Worm (Caenorhabditis elegans): ENCODE measurements around the gene Y110A2AL.6.
A peak's percentile ranks its signal among the peaks of the same experiment; 100 is the strongest.

Y110A2AL.6 gene

ce11 chrII:2861385-2862099, 20.1 kb upstream of the Y110A2AL.6 start:
- TF ChIP-seq elt-2 (tag; optimal IDR thresholded peaks at IDR 0.05) (peak; percentile 19), hmg-11 (tag; optimal IDR thresholded peaks at IDR 0.05) (peak; percentile 32), eor-1 (tag; optimal IDR thresholded peaks at IDR 0.05) (no peak)

ce11 chrII:2859873-2860821, 18.7 kb upstream of the Y110A2AL.6 start:
- TF ChIP-seq nfya-1 (tag; optimal IDR thresholded peaks at IDR 0.05; ENCODE audit: insufficient read depth) (peak; percentile 10), nhr-23 (tag; optimal IDR thresholded peaks at IDR 0.05) (peak; percentile 43), pha-4 (tag; optimal IDR thresholded peaks at IDR 0.05) (peak; percentile 24), snpc-4 (tag; optimal IDR thresholded peaks at IDR 0.05) (no peak), elt-2 (tag; optimal IDR thresholded peaks at IDR 0.05) (no peak), lsy-12 (tag; optimal IDR thresholded peaks at IDR 0.05) (no peak), skn-1 (tag; optimal IDR thresholded peaks at IDR 0.05) (no peak)

- TF ChIP-seq nhr-237 (tag; optimal IDR thresholded peaks at IDR 0.05) (no peak), lin-15B (tag; optimal IDR thresholded peaks at IDR 0.05) (no peak), ztf-11 (tag; optimal IDR thresholded peaks at IDR 0.05) (no peak), nhr-12 (tag; optimal IDR thresholded peaks at IDR 0.05) (no peak), snpc-4 (tag; optimal IDR thresholded peaks at IDR 0.05) (no peak), elt-1 (tag; optimal IDR thresholded peaks at IDR 0.05) (no peak), ceh-82 (tag; optimal IDR thresholded peaks at IDR 0.05) (no peak), pha-4 (tag; optimal IDR thresholded peaks at IDR 0.05) (no peak), ceh-28 (tag; optimal IDR thresholded peaks at IDR 0.05) (no peak), aly-2 (tag; optimal IDR thresholded peaks at IDR 0.05) (no peak), mml-1 (tag; optimal IDR thresholded peaks at IDR 0.05) (no peak), lsy-12 (tag; optimal IDR thresholded peaks at IDR 0.05) (no peak), egl-27 (tag; optimal IDR thresholded peaks at IDR 0.05) (no peak), nhr-76 (tag; optimal IDR thresholded peaks at IDR 0.05) (no peak), ama-1 (optimal IDR thresholded peaks at IDR 0.05) (no peak), pqm-1 (tag; optimal IDR thresholded peaks at IDR 0.05) (no peak), skn-1 (tag; optimal IDR thresholded peaks at IDR 0.05) (no peak)
These were observed 17.9 kb upstream of the Y110A2AL.6 start for ce11 chrII:2859315-2859714.

- TF ChIP-seq unc-62 (GFP tag; optimal IDR thresholded peaks at IDR 0.05) (no peak), aly-2 (tag; optimal IDR thresholded peaks at IDR 0.05) (no peak), elt-1 (tag; optimal IDR thresholded peaks at IDR 0.05) (no peak), fkh-10 (GFP tag; optimal IDR thresholded peaks at IDR 0.05) (no peak), nhr-67 (tag; optimal IDR thresholded peaks at IDR 0.05) (no peak), elt-2 (tag; optimal IDR thresholded peaks at IDR 0.05) (no peak), eor-1 (tag; optimal IDR thresholded peaks at IDR 0.05) (no peak), sea-2 (GFP tag; optimal IDR thresholded peaks at IDR 0.05) (no peak), skn-1 (tag; optimal IDR thresholded peaks at IDR 0.05) (no peak), pha-4 (tag; optimal IDR thresholded peaks at IDR 0.05) (no peak), nhr-43 (tag; optimal IDR thresholded peaks at IDR 0.05; ENCODE audit: poor library complexity, severe bottlenecking) (no peak), snpc-4 (tag; optimal IDR thresholded peaks at IDR 0.05) (no peak)
These were observed 17.4 kb upstream of the Y110A2AL.6 start for ce11 chrII:2858851-2859250.

ce11 chrII:2857559-2857958, 16.1 kb upstream of the Y110A2AL.6 start:
- no peak for TF ChIP-seq ceh-9 (tag; optimal IDR thresholded peaks at IDR 0.05)
- TF ChIP-seq fkh-10 (GFP tag; optimal IDR thresholded peaks at IDR 0.05) = no peak
- no peak for TF ChIP-seq lsy-12 (tag; optimal IDR thresholded peaks at IDR 0.05)
- TF ChIP-seq skn-1 (tag; optimal IDR thresholded peaks at IDR 0.05) = no peak
- TF ChIP-seq fos-1 (tag; optimal IDR thresholded peaks at IDR 0.05) = no peak
- TF ChIP-seq nhr-23 (tag; optimal IDR thresholded peaks at IDR 0.05) = no peak
- no peak for TF ChIP-seq mdl-1 (tag; optimal IDR thresholded peaks at IDR 0.05)
- no peak for TF ChIP-seq unc-39 (tag; optimal IDR thresholded peaks at IDR 0.05)
- TF ChIP-seq nhr-12 (tag; optimal IDR thresholded peaks at IDR 0.05) = no peak
- TF ChIP-seq nfya-1 (tag; optimal IDR thresholded peaks at IDR 0.05; ENCODE audit: insufficient read depth) = no peak
- TF ChIP-seq nhr-77 (tag; optimal IDR thresholded peaks at IDR 0.05) = no peak
- TF ChIP-seq ZK546.5 (tag; optimal IDR thresholded peaks at IDR 0.05) = no peak
- peak; percentile 49 for TF ChIP-seq nhr-25 (tag; optimal IDR thresholded peaks at IDR 0.05)
- TF ChIP-seq elt-3 (tag; optimal IDR thresholded peaks at IDR 0.05) = peak in 2 of 3 experiments; percentile 70 to 95
- TF ChIP-seq mml-1 (tag; optimal IDR thresholded peaks at IDR 0.05) = no peak
- TF ChIP-seq ama-1 (optimal IDR thresholded peaks at IDR 0.05) = no peak
- TF ChIP-seq nhr-237 (tag; optimal IDR thresholded peaks at IDR 0.05) = no peak
- TF ChIP-seq nhr-43 (tag; optimal IDR thresholded peaks at IDR 0.05; ENCODE audit: poor library complexity, severe bottlenecking) = peak; percentile 63
- no peak for TF ChIP-seq egl-27 (tag; optimal IDR thresholded peaks at IDR 0.05)
- no peak for TF ChIP-seq zag-1 (tag; optimal IDR thresholded peaks at IDR 0.05)
- TF ChIP-seq elt-1 (tag; optimal IDR thresholded peaks at IDR 0.05) = peak; percentile 81
- no peak for TF ChIP-seq R02D3.7 (tag; optimal IDR thresholded peaks at IDR 0.05)
- no peak for TF ChIP-seq daf-12 (tag; optimal IDR thresholded peaks at IDR 0.05)
- TF ChIP-seq lin-39 (tag; optimal IDR thresholded peaks at IDR 0.05) = no peak
- TF ChIP-seq ztf-11 (tag; optimal IDR thresholded peaks at IDR 0.05) = no peak
- TF ChIP-seq ztf-4 (tag; optimal IDR thresholded peaks at IDR 0.05) = no peak

Measured in whole organism, L3 larva.